Fruit fly (Drosophila melanogaster) whole organism, embryonic: ENCODE measurements around the gene dmrt93B.

ENCODE experiments used
- Abd-B ChIP-seq: fragments of 200-800 bp; sonication (Bioruptor generic); optimal IDR thresholded peaks from 2 replicates; lab custom pipeline; 2018; ENCODE audit warnings: missing biosample characterization, mild to moderate bottlenecking, missing genetic modification characterization, moderate library complexity
- Antp ChIP-seq: fragments of 200-800 bp; sonication (Bioruptor generic); optimal IDR thresholded peaks from 3 replicates; lab custom pipeline; 2016; ENCODE audit warnings: missing biosample characterization, missing genetic modification characterization
- Atf-2 ChIP-seq: fragments of 200-800 bp; sonication (Bioruptor generic); optimal IDR thresholded peaks from 2 replicates; lab custom pipeline; 2016; ENCODE audit warnings: missing biosample characterization, missing genetic modification characterization
- Atf3 ChIP-seq: fragments of 200-800 bp; sonication (Bioruptor generic); optimal IDR thresholded peaks from 3 replicates; lab custom pipeline; 2016; ENCODE audit warnings: missing biosample characterization, missing genetic modification characterization
- BtbVII ChIP-seq: fragments of 200-800 bp; sonication (Bioruptor generic); optimal IDR thresholded peaks from 3 replicates; lab custom pipeline; 2017; ENCODE audit warnings: missing biosample characterization, mild to moderate bottlenecking, missing genetic modification characterization
- Bteb2 ChIP-seq: fragments of 200-800 bp; sonication (Bioruptor generic); optimal IDR thresholded peaks from 2 replicates; lab custom pipeline; 2016; ENCODE audit warnings: missing biosample characterization, missing genetic modification characterization
- CG10147 ChIP-seq: fragments of 200-800 bp; sonication (Bioruptor generic); optimal IDR thresholded peaks from 2 replicates; lab custom pipeline; 2019; ENCODE audit warnings: missing biosample characterization, mild to moderate bottlenecking, missing genetic modification characterization, moderate library complexity
- CG10267 ChIP-seq: fragments of 200-800 bp; sonication (Bioruptor generic); optimal IDR thresholded peaks from 2 replicates; lab custom pipeline; 2018; ENCODE audit warnings: missing biosample characterization, mild to moderate bottlenecking, missing genetic modification characterization, moderate library complexity
- CG14965 ChIP-seq: fragments of 200-800 bp; sonication (Bioruptor generic); optimal IDR thresholded peaks from 2 replicates; lab custom pipeline; 2016; ENCODE audit warnings: missing biosample characterization, missing genetic modification characterization, borderline replicate concordance
- CG17829 ChIP-seq: fragments of 200-800 bp; optimal IDR thresholded peaks from 2 replicates; lab custom pipeline; 2019; ENCODE audit warnings: missing biosample characterization, mild to moderate bottlenecking, missing genetic modification characterization, moderate library complexity
- CG2202 ChIP-seq: fragments of 200-800 bp; sonication (Bioruptor generic); optimal IDR thresholded peaks from 2 replicates; lab custom pipeline; 2018; ENCODE audit warnings: missing biosample characterization, mild to moderate bottlenecking, missing genetic modification characterization
- CG2889 ChIP-seq: fragments of 200-800 bp; sonication (Bioruptor generic); IDR thresholded peaks from 3 replicates; pipeline ENCODE4 v1.3.6; 2022; ENCODE audit warnings: missing biosample characterization, missing genetic modification characterization
- CG31224 ChIP-seq: fragments of 200-800 bp; sonication (Bioruptor generic); IDR thresholded peaks from 2 replicates; pipeline ENCODE4 v1.3.6; 2022; ENCODE audit warnings: missing biosample characterization, missing genetic modification characterization
- CG42726 ChIP-seq: fragments of 200-800 bp; sonication (Bioruptor generic); IDR thresholded peaks from 2 replicates; pipeline ENCODE4 v1.3.6; 2022; ENCODE audit warnings: missing biosample characterization, missing genetic modification characterization; ENCODE audit not compliant: partially characterized antibody
- CG6254 ChIP-seq: fragments of 200-800 bp; sonication (Bioruptor generic); optimal IDR thresholded peaks from 3 replicates; lab custom pipeline; 2017; ENCODE audit warnings: mild to moderate bottlenecking, missing biosample characterization, missing genetic modification reagents, missing genetic modification characterization
- CG6654 ChIP-seq: fragments of 200-800 bp; sonication (Bioruptor generic); optimal IDR thresholded peaks from 2 replicates; lab custom pipeline; 2017; ENCODE audit warnings: missing biosample characterization, mild to moderate bottlenecking, missing genetic modification characterization
- CG9437 ChIP-seq: fragments of 200-800 bp; sonication (Bioruptor generic); optimal IDR thresholded peaks from 2 replicates; lab custom pipeline; 2018; ENCODE audit warnings: missing biosample characterization, mild to moderate bottlenecking, missing genetic modification characterization
- Eip74EF ChIP-seq, 2 experiments: fragments of 200-800 bp in 1 of 2; fragments of >200 bp in 1 of 2; sonication (Bioruptor generic) in 1 of 2; optimal IDR thresholded peaks; 2 replicates each; lab custom pipeline; 2017 to 2019; ENCODE audit warnings: missing biosample characterization in 2 of 2, missing genetic modification characterization in 2 of 2, mild to moderate bottlenecking in 1 of 2, moderate library complexity in 1 of 2
- Elba2 ChIP-seq: fragments of 200-800 bp; sonication (Bioruptor generic); optimal IDR thresholded peaks from 3 replicates; lab custom pipeline; 2016; ENCODE audit warnings: missing biosample characterization, missing genetic modification characterization
- Ets97D ChIP-seq: fragments of 200-800 bp; sonication (Bioruptor generic); optimal IDR thresholded peaks from 3 replicates; lab custom pipeline; 2016; ENCODE audit warnings: missing biosample characterization, missing genetic modification characterization
- Mad ChIP-seq: fragments of 200-800 bp; sonication (Bioruptor generic); optimal IDR thresholded peaks from 2 replicates; lab custom pipeline; 2016; ENCODE audit warnings: missing biosample characterization, missing genetic modification characterization
- Nf-YB ChIP-seq: fragments of 200-800 bp; sonication (Bioruptor generic); optimal IDR thresholded peaks from 3 replicates; lab custom pipeline; 2019; ENCODE audit warnings: missing biosample characterization, mild to moderate bottlenecking, missing genetic modification characterization, moderate library complexity
- Rfx ChIP-seq: fragments of 200-800 bp; sonication (Bioruptor generic); IDR thresholded peaks from 2 replicates; pipeline ENCODE4 v1.3.6; 2022; ENCODE audit warnings: missing biosample characterization, missing genetic modification characterization
- Scr ChIP-seq: fragments of 200-800 bp; sonication (Bioruptor generic); IDR thresholded peaks from 2 replicates; pipeline ENCODE4 v1.3.6; 2022; ENCODE audit warnings: missing biosample characterization, missing genetic modification characterization; ENCODE audit not compliant: partially characterized antibody
- Sox100B ChIP-seq: fragments of 200-800 bp; sonication (Bioruptor generic); optimal IDR thresholded peaks from 3 replicates; lab custom pipeline; 2018; ENCODE audit warnings: missing biosample characterization, mild to moderate bottlenecking, missing genetic modification characterization
- Sry-β ChIP-seq: fragments of 200-800 bp; sonication (Bioruptor generic); optimal IDR thresholded peaks from 2 replicates; lab custom pipeline; 2018; ENCODE audit warnings: missing biosample characterization, mild to moderate bottlenecking, missing genetic modification characterization, moderate library complexity
- ac ChIP-seq: fragments of 200-800 bp; sonication (Bioruptor generic); optimal IDR thresholded peaks from 3 replicates; lab custom pipeline; 2017; ENCODE audit warnings: missing biosample characterization, mild to moderate bottlenecking, missing genetic modification characterization
- bowl ChIP-seq: fragments of 200-800 bp; sonication (Bioruptor generic); IDR thresholded peaks from 2 replicates; pipeline ENCODE4 v1.3.6; 2022; ENCODE audit warnings: missing biosample characterization, missing genetic modification characterization
- chif ChIP-seq, 2 experiments: fragments of 200-800 bp; sonication (Bioruptor generic); optimal IDR thresholded peaks; 3 replicates each; lab custom pipeline; 2016; ENCODE audit warnings: missing biosample characterization in 2 of 2, missing genetic modification characterization in 2 of 2
- corto ChIP-seq: fragments of 200-800 bp; sonication (Bioruptor generic); optimal IDR thresholded peaks from 2 replicates; lab custom pipeline; 2016; ENCODE audit warnings: missing biosample characterization, mild to moderate bottlenecking, missing genetic modification characterization, moderate library complexity
- dati ChIP-seq: fragments of 200-800 bp; sonication (Bioruptor generic); IDR thresholded peaks from 2 replicates; pipeline ENCODE4 v1.3.6; 2022; ENCODE audit warnings: missing biosample characterization, missing genetic modification characterization
- eyg ChIP-seq: fragments of 200-800 bp; sonication (Bioruptor generic); optimal IDR thresholded peaks from 3 replicates; lab custom pipeline; 2016; ENCODE audit warnings: missing biosample characterization, missing genetic modification characterization
- ken ChIP-seq: fragments of 200-800 bp; sonication (Bioruptor generic); IDR thresholded peaks from 3 replicates; pipeline ENCODE4 v1.3.6; 2022; ENCODE audit warnings: missing biosample characterization, missing genetic modification characterization
- lbe ChIP-seq: fragments of 200-800 bp; sonication (Bioruptor generic); optimal IDR thresholded peaks from 2 replicates; lab custom pipeline; 2016; ENCODE audit warnings: missing biosample characterization, mild to moderate bottlenecking, missing genetic modification characterization
- maf-S ChIP-seq: fragments of 200-800 bp; sonication (Bioruptor generic); optimal IDR thresholded peaks from 2 replicates; lab custom pipeline; 2016; ENCODE audit warnings: missing biosample characterization, missing genetic modification characterization
- nom ChIP-seq: fragments of 200-800 bp; sonication (Bioruptor generic); optimal IDR thresholded peaks from 2 replicates; lab custom pipeline; 2017; ENCODE audit warnings: missing biosample characterization, missing genetic modification characterization, mild to moderate bottlenecking, moderate library complexity, missing genetic modification reagents
- pan ChIP-seq, 4 experiments: fragments of >200 bp in 3 of 4; fragments of 200-800 bp in 1 of 4; sonication (Bioruptor generic) in 1 of 4; optimal IDR thresholded peaks in 3 of 4; IDR thresholded peaks in 1 of 4; 2 replicates each; pipeline versions ENCODE4 v1.3.6 to Lab custom; 2017 to 2022; ENCODE audit warnings: missing biosample characterization in 2 of 4, missing genetic modification characterization in 2 of 4, mixed read lengths in 1 of 4
- schlank ChIP-seq: fragments of 200-800 bp; sonication (Bioruptor generic); optimal IDR thresholded peaks from 2 replicates; lab custom pipeline; 2018; ENCODE audit warnings: missing biosample characterization, mild to moderate bottlenecking, missing genetic modification characterization
- slou ChIP-seq: fragments of 200-800 bp; sonication (Bioruptor generic); optimal IDR thresholded peaks from 3 replicates; lab custom pipeline; 2016; ENCODE audit warnings: missing biosample characterization, missing genetic modification characterization
- slp2 ChIP-seq: fragments of 200-800 bp; sonication (Bioruptor generic); optimal IDR thresholded peaks from 2 replicates; lab custom pipeline; 2016; ENCODE audit warnings: missing biosample characterization, missing genetic modification characterization
- sob ChIP-seq: fragments of 200-800 bp; sonication (Bioruptor generic); IDR thresholded peaks from 2 replicates; pipeline ENCODE4 v1.3.6; 2022; ENCODE audit warnings: missing biosample characterization, missing genetic modification characterization
- ttk ChIP-seq: fragments of 200-800 bp; sonication (Bioruptor generic); IDR thresholded peaks from 2 replicates; pipeline ENCODE4 v2.1.2; 2022; ENCODE audit warnings: missing biosample characterization, missing genetic modification characterization
- tup ChIP-seq: fragments of 200-800 bp; sonication (Bioruptor generic); optimal IDR thresholded peaks from 2 replicates; lab custom pipeline; 2016; ENCODE audit warnings: missing biosample characterization, mild to moderate bottlenecking, missing genetic modification characterization, moderate library complexity
- usp ChIP-seq: fragments of >200 bp; optimal IDR thresholded peaks from 2 replicates; lab custom pipeline; 2017; ENCODE audit warnings: missing biosample characterization, missing genetic modification characterization
- vfl ChIP-seq: fragments of 200-800 bp; sonication (Bioruptor generic); optimal IDR thresholded peaks from 2 replicates; lab custom pipeline; 2016; ENCODE audit warnings: missing biosample characterization, missing genetic modification characterization
- wek ChIP-seq: fragments of 200-800 bp; sonication (Bioruptor generic); optimal IDR thresholded peaks from 3 replicates; lab custom pipeline; 2018; ENCODE audit warnings: missing biosample characterization, mild to moderate bottlenecking, missing genetic modification characterization, moderate library complexity
- z ChIP-seq: fragments of 200-800 bp; sonication (Bioruptor generic); IDR thresholded peaks from 3 replicates; pipeline ENCODE4 v1.3.6; 2022; ENCODE audit warnings: missing biosample characterization, missing genetic modification characterization
- zf30C ChIP-seq: fragments of 200-800 bp; sonication (Bioruptor generic); optimal IDR thresholded peaks from 3 replicates; lab custom pipeline; 2018; ENCODE audit warnings: missing biosample characterization, mild to moderate bottlenecking, missing genetic modification characterization
- zfh1 ChIP-seq: fragments of 200-800 bp; sonication (Bioruptor generic); IDR thresholded peaks from 3 replicates; pipeline ENCODE4 v1.3.6; 2022; ENCODE audit warnings: missing biosample characterization, missing genetic modification characterization

The dmrt93B gene

dm6 chr3R:21101453-21102214 lies 27.8 kb downstream of the dmrt93B start, which contains the start of the genes CG7044 and Tbc1d22:
Gene CG7044 (minus strand): TSS chr3R:21101718.
Gene Tbc1d22 (plus strand): TSS chr3R:21102199.
- TF ChIP-seq sob (GFP tag; lab: Robert Waterston, UW) (no peak), ttk (GFP tag; lab: Robert Waterston, UW) (no peak; the same call in 1 of the 2 replicates), CG42726 (GFP tag; lab: Robert Waterston, UW) (no peak), pan (optimal IDR thresholded peaks at IDR 0.05; lab: Kevin White, UChicago) (peak in 1 of 2 experiments; percentile 19), pan (GFP tag; optimal IDR thresholded peaks at IDR 0.05 in 1 of 2, IDR thresholded peaks at IDR 0.05 in 1 of 2) (peak in 1 of 2 experiments; percentile 33), lbe (no peak), Ets97D (GFP tag; lab: Kevin White, UChicago) (peak; percentile 13), z (no peak), CG31224 (GFP tag; lab: Robert Waterston, UW) (no peak), Atf-2 (GFP tag; lab: Kevin White, UChicago) (no peak), Elba2 (no peak), Antp (no peak), Rfx (GFP tag; lab: Robert Waterston, UW) (peak; percentile 44; the same call in 1 of the 2 replicates), Mad (GFP tag; lab: Kevin White, UChicago) (no peak), Bteb2 (GFP tag; lab: Kevin White, UChicago) (no peak), CG2889 (GFP tag; lab: Robert Waterston, UW) (no peak), Abd-B (GFP tag; lab: Kevin White, UChicago) (peak; percentile 71), CG2202 (no peak), CG10147 (GFP tag; lab: Kevin White, UChicago) (no peak), BtbVII (no peak), nom (GFP tag; lab: Kevin White, UChicago) (no peak), ac (no peak), CG17829 (peak; percentile 42), slp2 (peak; percentile 46), vfl (GFP tag; lab: Kevin White, UChicago) (peak; percentile 26), Atf3 (GFP tag; lab: Kevin White, UChicago) (no peak), maf-S (GFP tag; lab: Kevin White, UChicago) (no peak), CG9437 (GFP tag; lab: Kevin White, UChicago) (peak; percentile 51), CG14965 (GFP tag; lab: Kevin White, UChicago) (no peak), wek (GFP tag; lab: Kevin White, UChicago) (no peak), Nf-YB (GFP tag; lab: Kevin White, UChicago) (peak; percentile 7), dati (no peak), Eip74EF (GFP tag; optimal IDR thresholded peaks at IDR 0.05; lab: Kevin White, UChicago) (no peak), tup (GFP tag; lab: Kevin White, UChicago) (no peak), Scr (peak; percentile 39), schlank (tag; lab: Kevin White, UChicago) (no peak), Sox100B (GFP tag; lab: Kevin White, UChicago) (no peak), slou (GFP tag; lab: Kevin White, UChicago) (peak; percentile 25), corto (no peak), usp (GFP tag; lab: Kevin White, UChicago) (no peak), ken (no peak), zfh1 (GFP tag; lab: Robert Waterston, UW) (0 out of 3 replicates have a peak, but pooled peaks have one; percentile 28), bowl (GFP tag; lab: Robert Waterston, UW) (no peak), CG10267 (tag; lab: Kevin White, UChicago) (peak; percentile 22), CG6254 (no peak), Sry-β (peak; percentile 78), zf30C (GFP tag; lab: Kevin White, UChicago) (no peak), chif (GFP tag; optimal IDR thresholded peaks at IDR 0.05; lab: Kevin White, UChicago) (peak in 1 of 2 experiments; percentile 20), CG6654 (GFP tag; lab: Kevin White, UChicago) (no peak), eyg (GFP tag; lab: Kevin White, UChicago) (no peak)
